Worm (Caenorhabditis elegans) whole organism, young adult: ENCODE measurements around the gene Y41D4B.1.

Experiments
- B0019.2 ChIP-seq: fragments of 200-800 bp; sonication (Bioruptor generic); conservative IDR thresholded peaks from 2 replicates; pipeline ENCODE4 v1.3.6; 2022; ENCODE audit warnings: missing genetic modification reagents, missing genetic modification characterization, missing compliant biosample characterization
- B0261.1 ChIP-seq: sonication (generic microtip); optimal IDR thresholded peaks from 2 replicates; lab custom pipeline; 2016; ENCODE audit warnings: mild to moderate bottlenecking, missing genetic modification characterization, moderate library complexity, missing compliant biosample characterization
- F33H1.4 ChIP-seq: fragments of 200-800 bp; sonication (Bioruptor generic); IDR thresholded peaks from 2 replicates; pipeline ENCODE4 v1.3.6; 2022; ENCODE audit warnings: missing genetic modification reagents, missing genetic modification characterization, missing compliant biosample characterization
- F39B2.1 ChIP-seq: fragments of 200-800 bp; sonication (Bioruptor generic); IDR thresholded peaks from 2 replicates; pipeline ENCODE4 v1.3.6; 2022; ENCODE audit warnings: missing genetic modification reagents, missing genetic modification characterization, missing compliant biosample characterization
- F57C9.4 ChIP-seq: sonication (generic microtip); optimal IDR thresholded peaks from 2 replicates; lab custom pipeline; 2017; ENCODE audit warnings: mild to moderate bottlenecking, missing genetic modification characterization, missing compliant biosample characterization
- K12H6.12 ChIP-seq: fragments of 200-800 bp; sonication (Bioruptor generic); optimal IDR thresholded peaks from 2 replicates; lab custom pipeline; 2018; ENCODE audit warnings: mild to moderate bottlenecking, missing genetic modification characterization, missing compliant biosample characterization
- T26A5.8 ChIP-seq: sonication (generic microtip); optimal IDR thresholded peaks from 2 replicates; lab custom pipeline; 2016; ENCODE audit warnings: missing genetic modification characterization, missing compliant biosample characterization
- Y56A3A.18 ChIP-seq: fragments of 200-800 bp; sonication (Bioruptor generic); IDR thresholded peaks from 2 replicates; pipeline ENCODE4 v1.3.6; 2022; ENCODE audit warnings: missing genetic modification reagents, missing genetic modification characterization, missing compliant biosample characterization
- Y79H2A.3 ChIP-seq: fragments of 200-800 bp; sonication (Bioruptor generic); conservative IDR thresholded peaks from 2 replicates; pipeline ENCODE4 v1.3.6; 2022; ENCODE audit warnings: missing genetic modification reagents, missing genetic modification characterization, missing compliant biosample characterization
- atf-7 ChIP-seq: sonication (generic microtip); optimal IDR thresholded peaks from 2 replicates; lab custom pipeline; 2017; ENCODE audit warnings: mild to moderate bottlenecking, missing genetic modification characterization, missing compliant biosample characterization
- bed-2 ChIP-seq: fragments of 200-800 bp; sonication (Bioruptor generic); IDR thresholded peaks from 2 replicates; pipeline ENCODE4 v1.3.6; 2022; ENCODE audit warnings: missing genetic modification reagents, missing genetic modification characterization, missing compliant biosample characterization
- ceh-100 ChIP-seq: fragments of 200-800 bp; sonication (Bioruptor generic); IDR thresholded peaks from 2 replicates; pipeline ENCODE4 v1.3.6; 2022; ENCODE audit warnings: missing genetic modification reagents, missing genetic modification characterization, missing compliant biosample characterization
- egl-44 ChIP-seq: fragments of 200-800 bp; sonication (Bioruptor generic); IDR thresholded peaks from 2 replicates; pipeline ENCODE4 v1.3.6; 2022; ENCODE audit warnings: missing genetic modification reagents, missing genetic modification characterization, missing compliant biosample characterization
- fkh-3 ChIP-seq: sonication (generic microtip); optimal IDR thresholded peaks from 2 replicates; lab custom pipeline; 2016; ENCODE audit warnings: mild to moderate bottlenecking, missing genetic modification characterization, missing compliant biosample characterization
- gei-17 ChIP-seq: fragments of 200-800 bp; sonication (Bioruptor generic); optimal IDR thresholded peaks from 2 replicates; lab custom pipeline; 2018; ENCODE audit warnings: mild to moderate bottlenecking, missing genetic modification characterization, missing compliant biosample characterization
- hsf-1 ChIP-seq: fragments of 200-800 bp; sonication (Bioruptor generic); IDR thresholded peaks from 2 replicates; pipeline ENCODE4 v1.3.6; 2022; ENCODE audit warnings: missing genetic modification reagents, missing genetic modification characterization, missing compliant biosample characterization
- let-607 ChIP-seq, 2 experiments: fragments of 200-800 bp in 1 of 2; sonication (Bioruptor generic) in 1 of 2; sonication (generic microtip) in 1 of 2; optimal IDR thresholded peaks; 2 replicates each; lab custom pipeline; 2016 to 2018; ENCODE audit warnings: mild to moderate bottlenecking in 2 of 2, missing compliant biosample characterization in 2 of 2, missing genetic modification characterization in 2 of 2, moderate library complexity in 2 of 2, missing genotype in 1 of 2
- lin-35 ChIP-seq, 3 experiments: fragments of 150-350 bp in 2 of 3; sonication (generic microtip) in 1 of 3; optimal IDR thresholded peaks; 2 replicates each; lab custom pipeline; 2014 to 2018; ENCODE audit warnings: missing biosample characterization in 3 of 3, missing genetic modification characterization in 3 of 3, missing genetic modification reagents in 3 of 3
- lsy-27 ChIP-seq: sonication (generic microtip); optimal IDR thresholded peaks from 2 replicates; lab custom pipeline; 2017; ENCODE audit warnings: missing genetic modification characterization, mild to moderate bottlenecking, missing compliant biosample characterization, antibody characterized with exemption, missing genotype, borderline replicate concordance; ENCODE audit not compliant: insufficient read depth
- madf-8 ChIP-seq: fragments of 200-800 bp; sonication (Bioruptor generic); conservative IDR thresholded peaks from 2 replicates; pipeline ENCODE4 v1.3.6; 2022; ENCODE audit warnings: missing genetic modification reagents, missing genetic modification characterization, missing compliant biosample characterization
- mcd-1 ChIP-seq: fragments of 200-800 bp; sonication (Bioruptor generic); IDR thresholded peaks from 2 replicates; pipeline ENCODE4 v1.3.6; 2022; ENCODE audit warnings: missing genetic modification reagents, missing genetic modification characterization, missing compliant biosample characterization
- mes-4 ChIP-seq: sonication (generic microtip); optimal IDR thresholded peaks from 2 replicates; lab custom pipeline; 2016; ENCODE audit warnings: missing genotype, missing genetic modification characterization, missing compliant biosample characterization
- nfya-1 ChIP-seq: sonication (generic microtip); optimal IDR thresholded peaks from 2 replicates; lab custom pipeline; 2017; ENCODE audit warnings: antibody characterized with exemption, missing compliant biosample characterization, missing genetic modification characterization, borderline replicate concordance; ENCODE audit not compliant: insufficient read depth
- nfyb-1 ChIP-seq: fragments of 200-800 bp; sonication (Bioruptor generic); IDR thresholded peaks from 2 replicates; pipeline ENCODE4 v1.3.6; 2022; ENCODE audit warnings: missing genetic modification reagents, missing genetic modification characterization, missing compliant biosample characterization
- rec-8 ChIP-seq, 2 experiments: sonication (generic microtip); optimal IDR thresholded peaks; 2 replicates each; lab custom pipeline; 2016; ENCODE audit warnings: mild to moderate bottlenecking in 2 of 2, missing genetic modification characterization in 2 of 2, missing genetic modification reagents in 2 of 2, missing genotype in 2 of 2, missing biosample characterization in 1 of 2, missing compliant biosample characterization in 1 of 2, moderate library complexity in 1 of 2
- repo-1 ChIP-seq: sonication (generic microtip); optimal IDR thresholded peaks from 2 replicates; lab custom pipeline; 2017; ENCODE audit warnings: mild to moderate bottlenecking, missing genetic modification characterization, missing compliant biosample characterization
- snpc-1.3 ChIP-seq: sonication (generic microtip); optimal IDR thresholded peaks from 2 replicates; lab custom pipeline; 2017; ENCODE audit warnings: missing genetic modification characterization, mild to moderate bottlenecking, missing compliant biosample characterization, antibody characterized with exemption, moderate library complexity, missing genotype, missing genetic modification reagents; ENCODE audit not compliant: insufficient read depth
- snpc-4 ChIP-seq, 5 experiments: fragments of 150-350 bp in 1 of 5; sonication (generic microtip) in 4 of 5; optimal IDR thresholded peaks; 2 replicates each; lab custom pipeline; 2014 to 2018; ENCODE audit warnings: missing genetic modification characterization in 5 of 5, missing biosample characterization in 3 of 5, antibody characterized with exemption in 2 of 5, mild to moderate bottlenecking in 2 of 5, missing compliant biosample characterization in 2 of 5, missing genotype in 2 of 5, moderate library complexity in 2 of 5, missing genetic modification reagents in 1 of 5
- unc-130 ChIP-seq: sonication (generic microtip); optimal IDR thresholded peaks from 2 replicates; lab custom pipeline; 2016; ENCODE audit warnings: missing genetic modification reagents, missing genetic modification characterization, missing compliant biosample characterization
- zim-3 ChIP-seq: sonication (generic microtip); optimal IDR thresholded peaks from 2 replicates; lab custom pipeline; 2017; ENCODE audit warnings: mild to moderate bottlenecking, missing genetic modification characterization, moderate library complexity, missing compliant biosample characterization
- ztf-25 ChIP-seq: fragments of 200-800 bp; sonication (Bioruptor generic); IDR thresholded peaks from 2 replicates; pipeline ENCODE4 v1.3.6; 2022; ENCODE audit warnings: missing genetic modification reagents, missing genetic modification characterization, missing compliant biosample characterization
- ztf-26 ChIP-seq: sonication (generic microtip); optimal IDR thresholded peaks from 2 replicates; lab custom pipeline; 2017; ENCODE audit warnings: missing genetic modification characterization, missing compliant biosample characterization

The Y41D4B.1 gene

DNA sequence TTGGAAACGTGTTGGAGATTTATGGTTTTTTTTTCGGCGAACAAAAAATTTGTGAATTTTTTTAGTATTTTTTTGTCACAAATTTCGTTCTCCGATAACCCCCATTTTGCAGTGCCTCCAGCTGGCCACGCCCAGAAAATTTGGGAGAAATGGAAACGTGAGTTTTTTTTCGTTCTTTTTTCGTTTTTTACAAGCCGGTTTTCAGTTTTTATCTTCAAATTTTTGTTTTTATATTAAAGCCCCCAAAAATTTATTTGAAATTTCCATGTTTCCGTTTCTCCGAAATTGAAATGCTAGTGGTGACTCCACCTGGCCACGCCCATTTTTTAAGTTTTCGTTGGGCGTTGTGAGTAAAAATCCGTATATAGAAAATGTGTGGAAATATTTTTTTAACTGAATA, 14.7 kb downstream of the Y41D4B.1 start:
- TF ChIP-seq ceh-100 (GFP tag; lab: Robert Waterston, UW) (peak; percentile 87), gei-17 (GFP tag; lab: Kevin White, UChicago) (no peak)

DNA sequence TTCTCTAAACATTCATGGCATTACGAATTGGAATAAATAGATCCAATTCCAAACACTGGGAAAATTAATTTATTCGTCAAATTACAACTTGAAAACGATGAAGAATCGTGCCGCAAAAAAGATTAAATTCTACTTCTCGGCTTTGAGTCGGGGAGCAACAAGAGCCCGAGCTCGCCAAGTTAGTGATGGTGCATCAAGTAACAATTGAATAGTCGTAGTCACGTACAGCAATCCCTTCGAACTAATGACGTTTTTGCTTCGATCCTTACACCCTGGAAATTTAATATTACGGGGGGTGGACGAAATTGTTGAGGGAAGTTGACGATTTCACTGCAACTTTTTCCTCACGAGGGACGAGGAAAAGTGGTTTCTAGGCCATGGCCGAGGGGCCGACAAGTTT, 19.2 kb downstream of the Y41D4B.1 start:
- TF ChIP-seq F57C9.4 (no peak), madf-8 (GFP tag; lab: Robert Waterston, UW) (no peak), unc-130 (GFP tag; lab: Kevin White, UChicago) (no peak)

DNA sequence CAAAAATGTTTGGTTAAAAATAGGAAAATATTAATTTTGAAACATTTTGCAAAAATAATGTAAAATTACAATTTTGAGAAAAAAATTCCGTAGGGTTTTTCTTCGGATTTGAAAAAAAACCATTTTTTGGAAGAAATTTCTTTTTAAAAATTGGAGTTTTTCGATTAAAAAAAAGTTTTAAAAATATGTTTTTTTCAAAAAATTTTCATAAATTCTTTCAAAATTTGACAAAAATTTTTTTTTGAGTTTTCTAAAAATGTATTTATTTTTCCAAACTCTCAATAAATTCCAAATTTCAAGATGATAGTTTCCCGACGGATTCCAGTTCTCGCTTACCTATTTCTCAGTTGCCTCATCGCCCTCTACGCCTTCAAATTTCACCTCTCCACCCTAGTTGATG, 27.1 kb downstream of the Y41D4B.1 start, which contains the start of gene bus-2:
TSS of gene bus-2 (plus strand) at position 301 of the 400 bp plus-strand sequence.
- TF ChIP-seq nfya-1 (tag; lab: Kevin White, UChicago) (no peak), bed-2 (GFP tag; lab: Robert Waterston, UW) (no peak), mes-4 (tag; lab: Kevin White, UChicago) (no peak), Y79H2A.3 (GFP tag; lab: Robert Waterston, UW) (no peak), fkh-3 (tag; lab: Kevin White, UChicago) (no peak), rec-8 (tag; optimal IDR thresholded peaks at IDR 0.05; lab: Kevin White, UChicago) (no peak), B0261.1 (tag; lab: Kevin White, UChicago) (no peak), lsy-27 (tag; lab: Kevin White, UChicago) (no peak), atf-7 (tag; lab: Kevin White, UChicago) (no peak), zim-3 (tag; lab: Kevin White, UChicago) (no peak), K12H6.12 (no peak), F33H1.4 (GFP tag; lab: Robert Waterston, UW) (no peak), ztf-26 (tag; lab: Kevin White, UChicago) (no peak), nfyb-1 (GFP tag; lab: Robert Waterston, UW) (no peak)

DNA sequence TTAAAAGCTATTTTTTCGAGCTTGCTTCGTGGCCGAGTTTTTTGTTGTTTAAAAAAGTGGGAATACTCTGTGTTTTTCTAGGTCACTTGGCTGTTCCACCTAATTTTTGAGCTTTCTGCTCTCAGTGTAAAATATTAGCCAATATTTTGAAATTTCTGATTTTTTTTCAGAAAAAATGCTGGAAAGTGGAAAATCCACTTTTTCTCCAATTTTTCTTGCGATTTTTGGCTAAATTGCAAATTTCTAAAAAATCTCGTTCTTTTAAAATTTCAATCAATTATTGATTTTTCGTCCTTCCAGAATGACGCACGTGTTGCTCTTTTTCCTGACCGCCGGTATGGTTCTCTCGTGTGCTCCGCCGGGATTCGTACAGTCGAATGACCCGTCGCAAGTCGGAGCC, 34.5 kb downstream of the Y41D4B.1 start, which contains the start of gene K08D12.4:
TSS of gene K08D12.4 (plus strand) at position 301 of the 400 bp plus-strand sequence.
- no peak for TF ChIP-seq lin-35 (GFP tag; optimal IDR thresholded peaks at IDR 0.05; lab: Kevin White, UChicago)
- no peak for TF ChIP-seq F39B2.1 (GFP tag; lab: Robert Waterston, UW)
- TF ChIP-seq T26A5.8 (tag; lab: Kevin White, UChicago): no peak
- no peak for TF ChIP-seq B0019.2 (GFP tag; lab: Robert Waterston, UW)
- no peak for TF ChIP-seq unc-130 (GFP tag; lab: Kevin White, UChicago)
- no peak for TF ChIP-seq Y56A3A.18 (GFP tag; lab: Robert Waterston, UW)
- no peak for TF ChIP-seq egl-44 (GFP tag; lab: Robert Waterston, UW)
- TF ChIP-seq snpc-4 (GFP tag; optimal IDR thresholded peaks at IDR 0.05; lab: Kevin White, UChicago): no peak
- TF ChIP-seq snpc-4 (tag; optimal IDR thresholded peaks at IDR 0.05; lab: Kevin White, UChicago): no peak
- no peak for TF ChIP-seq hsf-1 (GFP tag; lab: Robert Waterston, UW)
- TF ChIP-seq repo-1 (tag; lab: Kevin White, UChicago): no peak
- no peak for TF ChIP-seq snpc-1.3 (tag; lab: Kevin White, UChicago)
- TF ChIP-seq ztf-26 (tag; lab: Kevin White, UChicago): no peak
- TF ChIP-seq mcd-1 (GFP tag; lab: Robert Waterston, UW): no peak
- TF ChIP-seq ztf-25 (GFP tag; lab: Robert Waterston, UW): no peak
- TF ChIP-seq let-607 (tag; optimal IDR thresholded peaks at IDR 0.05; lab: Kevin White, UChicago): no peak
- TF ChIP-seq, all 124 proteins: peak for 0
